Worm (Caenorhabditis elegans): ENCODE results near the gene fbxb-83.

DNA sequence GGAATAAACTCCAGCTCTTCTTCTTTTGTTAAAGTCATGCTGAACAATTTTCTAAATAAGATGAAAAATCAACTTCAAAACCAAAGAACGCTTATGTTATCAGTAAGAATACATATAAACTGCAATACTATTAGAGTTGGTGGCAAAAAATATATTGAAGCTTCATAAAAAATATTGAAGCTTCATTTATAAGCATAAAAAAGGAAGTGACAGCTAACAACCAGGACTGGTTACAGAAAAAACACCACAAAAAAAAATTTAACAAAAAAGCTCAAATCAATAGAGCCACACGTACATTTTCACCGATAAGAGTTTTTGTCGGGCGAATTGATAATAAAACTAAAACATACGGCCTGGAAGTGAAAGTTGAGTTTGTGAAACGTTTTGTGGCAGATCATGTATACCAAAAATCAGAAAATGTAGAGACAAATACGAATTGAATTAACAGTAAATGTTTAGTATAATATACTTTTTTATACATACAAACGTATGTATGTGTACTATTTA lies 2.6 kb upstream of the fbxb-83 start, which contains the start of gene sqst-5:
- TF ChIP-seq ama-1 (optimal IDR thresholded peaks at IDR 0.05) (no peak), tra-4 (tag; optimal IDR thresholded peaks at IDR 0.05) (no peak), F13C5.2 (tag; optimal IDR thresholded peaks at IDR 0.05) (no peak), sea-1 (GFP tag; conservative IDR thresholded peaks at IDR 0.05) (no peak), hnd-1 (tag; optimal IDR thresholded peaks at IDR 0.05) (no peak)
